Worm (Caenorhabditis elegans) whole organism, late embryonic: ENCODE data around the gene dpy-10.

ENCODE experiments used
- ceh-19 ChIP-seq: fragments of 200-800 bp; sonication (Bioruptor generic); optimal IDR thresholded peaks from 2 replicates; lab custom pipeline; 2018; ENCODE audit warnings: mild to moderate bottlenecking, missing genetic modification characterization, missing compliant biosample characterization
- ceh-30 ChIP-seq: fragments of 150-350 bp; optimal IDR thresholded peaks from 2 replicates; lab custom pipeline; 2014; ENCODE audit warnings: missing biosample characterization, missing genetic modification characterization
- pat-9 ChIP-seq: fragments of 200-800 bp; sonication (Bioruptor generic); optimal IDR thresholded peaks from 2 replicates; lab custom pipeline; 2018; ENCODE audit warnings: mild to moderate bottlenecking, missing genetic modification characterization, moderate library complexity, missing compliant biosample characterization
- rnt-1 ChIP-seq: sonication (generic microtip); optimal IDR thresholded peaks from 2 replicates; lab custom pipeline; 2016; ENCODE audit warnings: missing genetic modification characterization, missing compliant biosample characterization
- sox-4 ChIP-seq: sonication (generic microtip); optimal IDR thresholded peaks from 2 replicates; lab custom pipeline; 2017; ENCODE audit warnings: mild to moderate bottlenecking, missing genetic modification characterization, inconsistent platforms, missing compliant biosample characterization

- TF ChIP-seq ceh-19 (GFP tag; lab: Kevin White, UChicago), result no peak
- TF ChIP-seq pat-9, result no peak
- no peak for TF ChIP-seq ceh-30
- no peak for TF ChIP-seq rnt-1 (tag; lab: Kevin White, UChicago)
- TF ChIP-seq sox-4 (tag; lab: Kevin White, UChicago), result no peak
These were observed 38.1 kb downstream of the dpy-10 start, which contains the start of gene H43E16.1 for ce11 chrII:6673894-6674293.
